Fruit fly (Drosophila melanogaster): ENCODE results near the gene CG18666.

dm6 chr2L:11039548-11040144 lies 5.1 kb downstream of the CG18666 start:
- no peak for TF ChIP-seq CG12744 (GFP tag; optimal IDR thresholded peaks at IDR 0.05)
- no peak for TF ChIP-seq Awh (GFP tag; IDR thresholded peaks at IDR 0.05)
- no peak for TF ChIP-seq insv (GFP tag; optimal IDR thresholded peaks at IDR 0.05)
- TF ChIP-seq Jarid2 (GFP tag; optimal IDR thresholded peaks at IDR 0.05): no peak
- TF ChIP-seq Dad (GFP tag; optimal IDR thresholded peaks at IDR 0.05): no peak
- peak; percentile 37 for TF ChIP-seq twi (tag; optimal IDR thresholded peaks at IDR 0.05)
- peak; percentile 22 for TF ChIP-seq Hmr (GFP tag; optimal IDR thresholded peaks at IDR 0.05)
- no peak; the same call in 1 of the 2 replicates for TF ChIP-seq vvl (GFP tag; IDR thresholded peaks at IDR 0.05)
- TF ChIP-seq CG15696 (tag; optimal IDR thresholded peaks at IDR 0.05): no peak
- TF ChIP-seq pros (GFP tag; optimal IDR thresholded peaks at IDR 0.05): no peak
- peak; percentile 31 for TF ChIP-seq kni (GFP tag; optimal IDR thresholded peaks at IDR 0.05)
- no peak for TF ChIP-seq ato (GFP tag; IDR thresholded peaks at IDR 0.05; ENCODE audit: partially characterized antibody)

All from whole organism, embryonic.